Worm (Caenorhabditis elegans) whole organism, L4 larva: ENCODE measurements around the gene lido-18.
A peak's percentile ranks its signal among the peaks of the same experiment; 100 is the strongest.

Experiments
- T20F7.1 ChIP-seq: fragments of 200-800 bp; sonication (Bioruptor generic); optimal IDR thresholded peaks from 2 replicates; lab custom pipeline; 2018; ENCODE audit warnings: mild to moderate bottlenecking, missing genetic modification characterization, missing compliant biosample characterization
- Y105C5A.15 ChIP-seq: fragments of 200-800 bp; sonication (Bioruptor generic); IDR thresholded peaks from 2 replicates; pipeline ENCODE4 v1.3.6; 2022; ENCODE audit warnings: missing genetic modification characterization, missing compliant biosample characterization
- Y48G9A.11 ChIP-seq: fragments of 200-800 bp; sonication (Bioruptor generic); IDR thresholded peaks from 2 replicates; pipeline ENCODE4 v1.3.6; 2022; ENCODE audit warnings: missing genetic modification reagents, missing genetic modification characterization, missing compliant biosample characterization
- ZK337.2 ChIP-seq: fragments of 200-800 bp; sonication (Bioruptor generic); IDR thresholded peaks from 2 replicates; pipeline ENCODE4 v1.3.6; 2022; ENCODE audit warnings: missing genetic modification reagents, missing genetic modification characterization, missing compliant biosample characterization
- ZK546.5 ChIP-seq, 2 experiments: sonication (generic microtip); optimal IDR thresholded peaks; 2 replicates each; lab custom pipeline; 2017; ENCODE audit warnings: missing biosample characterization in 2 of 2, missing genetic modification characterization in 2 of 2
- aha-1 ChIP-seq: fragments of 150-350 bp; peaks from one replicate; lab custom pipeline; 2014; ENCODE audit warnings: missing biosample characterization, missing genetic modification characterization
- aly-2 ChIP-seq: sonication (generic microtip); optimal IDR thresholded peaks from 2 replicates; lab custom pipeline; 2018; ENCODE audit warnings: missing biosample characterization, missing genetic modification characterization
- ama-1 ChIP-seq: fragments of 150-350 bp; optimal IDR thresholded peaks from 2 replicates; lab custom pipeline; 2014; ENCODE audit warnings: inconsistent platforms, mixed read lengths
- attf-4 ChIP-seq: sonication (generic microtip); optimal IDR thresholded peaks from 3 replicates; lab custom pipeline; 2017; ENCODE audit warnings: missing biosample characterization, missing genetic modification characterization
- ceh-28 ChIP-seq: fragments of 150-350 bp; optimal IDR thresholded peaks from 2 replicates; lab custom pipeline; 2014; ENCODE audit warnings: missing biosample characterization, missing genetic modification reagents, missing genetic modification characterization
- ceh-44 ChIP-seq: fragments of 200-800 bp; sonication (Bioruptor generic); IDR thresholded peaks from 2 replicates; pipeline ENCODE4 v1.3.6; 2022; ENCODE audit warnings: missing genetic modification reagents, missing genetic modification characterization, missing compliant biosample characterization
- cey-2 ChIP-seq: sonication (generic microtip); optimal IDR thresholded peaks from 3 replicates; lab custom pipeline; 2017; ENCODE audit warnings: missing genetic modification characterization, mild to moderate bottlenecking, missing compliant biosample characterization, antibody characterized with exemption, borderline replicate concordance; ENCODE audit not compliant: insufficient read depth
- daf-12 ChIP-seq: fragments of 150-350 bp; optimal IDR thresholded peaks from 2 replicates; lab custom pipeline; 2014; ENCODE audit warnings: missing biosample characterization, missing genetic modification reagents, missing genetic modification characterization
- daf-8 ChIP-seq: fragments of 200-800 bp; sonication (Bioruptor generic); IDR thresholded peaks from 2 replicates; pipeline ENCODE4 v1.3.6; 2022; ENCODE audit warnings: missing genetic modification characterization, missing compliant biosample characterization
- dmd-6 ChIP-seq: fragments of 200-800 bp; sonication (Bioruptor generic); IDR thresholded peaks from 2 replicates; pipeline ENCODE4 v1.3.6; 2022; ENCODE audit warnings: missing genetic modification reagents, missing genetic modification characterization, missing compliant biosample characterization
- dpl-1 ChIP-seq: fragments of 150-350 bp; optimal IDR thresholded peaks from 2 replicates; lab custom pipeline; 2014; ENCODE audit warnings: missing biosample characterization, missing genetic modification reagents, missing genetic modification characterization
- duxl-1 ChIP-seq: sonication (generic microtip); optimal IDR thresholded peaks from 2 replicates; lab custom pipeline; 2016; ENCODE audit warnings: mild to moderate bottlenecking, missing genetic modification characterization, moderate library complexity, missing compliant biosample characterization; ENCODE audit not compliant: poor library complexity
- egl-27 ChIP-seq: sonication (generic microtip); optimal IDR thresholded peaks from 3 replicates; lab custom pipeline; 2017; ENCODE audit warnings: missing biosample characterization, missing genetic modification reagents, missing genetic modification characterization
- egl-43 ChIP-seq: fragments of 200-800 bp; sonication (Bioruptor generic); IDR thresholded peaks from 2 replicates; pipeline ENCODE4 v1.3.6; 2022; ENCODE audit warnings: missing genetic modification reagents, missing genetic modification characterization, missing compliant biosample characterization
- fos-1 ChIP-seq: fragments of 150-350 bp; optimal IDR thresholded peaks from 2 replicates; lab custom pipeline; 2014; ENCODE audit warnings: missing biosample characterization, missing genetic modification characterization
- hif-1 ChIP-seq, 2 experiments: sonication (generic microtip); optimal IDR thresholded peaks; 2 replicates each; lab custom pipeline; 2016 to 2017; ENCODE audit warnings: missing compliant biosample characterization in 2 of 2, missing genetic modification characterization in 2 of 2, missing genetic modification reagents in 2 of 2, missing genotype in 2 of 2, mild to moderate bottlenecking in 1 of 2
- hmg-1.1 ChIP-seq: fragments of 200-800 bp; sonication (Bioruptor generic); IDR thresholded peaks from 2 replicates; pipeline ENCODE4 v1.3.6; 2022; ENCODE audit warnings: missing genetic modification reagents, missing genetic modification characterization, missing compliant biosample characterization
- jun-1 ChIP-seq: fragments of 150-350 bp; optimal IDR thresholded peaks from 2 replicates; lab custom pipeline; 2014; ENCODE audit warnings: missing biosample characterization, missing genetic modification reagents, missing genetic modification characterization
- lim-7 ChIP-seq: fragments of 200-800 bp; sonication (Bioruptor generic); IDR thresholded peaks from 2 replicates; pipeline ENCODE4 v1.3.6; 2022; ENCODE audit warnings: missing genetic modification characterization, missing compliant biosample characterization
- lin-15B ChIP-seq: fragments of 150-350 bp; sonication (generic microtip); optimal IDR thresholded peaks from 3 replicates; lab custom pipeline; 2014; ENCODE audit warnings: missing biosample characterization, missing genetic modification characterization
- lin-29 ChIP-seq: fragments of 200-800 bp; sonication (Bioruptor generic); IDR thresholded peaks from 2 replicates; pipeline ENCODE4 v1.3.6; 2022; ENCODE audit warnings: missing genetic modification reagents, missing genetic modification characterization, missing compliant biosample characterization
- lin-38 ChIP-seq: fragments of 200-800 bp; sonication (Bioruptor generic); IDR thresholded peaks from 2 replicates; pipeline ENCODE4 v1.3.6; 2022; ENCODE audit warnings: missing genetic modification reagents, missing genetic modification characterization, missing compliant biosample characterization
- madf-9 ChIP-seq: fragments of 200-800 bp; sonication (Bioruptor generic); conservative IDR thresholded peaks from 2 replicates; pipeline ENCODE4 v1.3.6; 2022; ENCODE audit warnings: missing genetic modification reagents, missing genetic modification characterization, missing compliant biosample characterization
- mdl-1 ChIP-seq, 2 experiments: fragments of 150-350 bp in 1 of 2; sonication (generic microtip) in 1 of 2; optimal IDR thresholded peaks; 2 replicates each; lab custom pipeline; 2014 to 2017; ENCODE audit warnings: missing biosample characterization in 2 of 2, missing genetic modification characterization in 2 of 2
- mdt-29 ChIP-seq: fragments of 200-800 bp; sonication (Bioruptor generic); IDR thresholded peaks from 2 replicates; pipeline ENCODE4 v1.3.6; 2022; ENCODE audit warnings: missing genetic modification reagents, missing genetic modification characterization, missing compliant biosample characterization
- mep-1 ChIP-seq: fragments of 150-350 bp; sonication (generic microtip); optimal IDR thresholded peaks from 3 replicates; lab custom pipeline; 2014; ENCODE audit warnings: missing biosample characterization, missing genetic modification characterization
- mes-2 ChIP-seq: sonication (generic microtip); optimal IDR thresholded peaks from 2 replicates; lab custom pipeline; 2016; ENCODE audit warnings: missing genotype, mild to moderate bottlenecking, missing genetic modification characterization, missing compliant biosample characterization; ENCODE audit not compliant: poor library complexity, severe bottlenecking
- nhr-41 ChIP-seq: fragments of 200-800 bp; sonication (Bioruptor generic); IDR thresholded peaks from 2 replicates; pipeline ENCODE4 v1.3.6; 2022; ENCODE audit warnings: missing genetic modification reagents, missing genetic modification characterization, missing compliant biosample characterization
- nhr-48 ChIP-seq: sonication (generic microtip); optimal IDR thresholded peaks from 2 replicates; lab custom pipeline; 2016; ENCODE audit warnings: mild to moderate bottlenecking, missing genetic modification characterization, missing compliant biosample characterization
- pha-4 ChIP-seq, 2 experiments: fragments of 150-350 bp in 1 of 2; fragments of 200-800 bp in 1 of 2; sonication (Bioruptor generic) in 1 of 2; IDR thresholded peaks in 1 of 2; optimal IDR thresholded peaks in 1 of 2; 2 replicates each; pipeline versions ENCODE4 v1.3.6 to Lab custom; 2014 to 2022; ENCODE audit warnings: missing genetic modification characterization in 2 of 2, missing genetic modification reagents in 2 of 2, missing biosample characterization in 1 of 2, missing compliant biosample characterization in 1 of 2
- pqm-1 ChIP-seq: sonication (generic microtip); optimal IDR thresholded peaks from 2 replicates; lab custom pipeline; 2017; ENCODE audit warnings: missing biosample characterization, missing genetic modification characterization
- saeg-2 ChIP-seq: fragments of 200-800 bp; sonication (Bioruptor generic); IDR thresholded peaks from 2 replicates; pipeline ENCODE4 v1.3.6; 2022; ENCODE audit warnings: missing genetic modification reagents, missing genetic modification characterization, missing compliant biosample characterization
- set-16 ChIP-seq: fragments of 200-800 bp; sonication (Bioruptor generic); IDR thresholded peaks from 2 replicates; pipeline ENCODE4 v1.3.6; 2022; ENCODE audit warnings: missing genetic modification reagents, missing genetic modification characterization, missing compliant biosample characterization
- skn-1 ChIP-seq: fragments of 150-350 bp; optimal IDR thresholded peaks from 2 replicates; lab custom pipeline; 2014; ENCODE audit warnings: missing biosample characterization, missing genetic modification characterization
- snpc-1.2 ChIP-seq: fragments of 200-800 bp; sonication (Bioruptor generic); IDR thresholded peaks from 2 replicates; pipeline ENCODE4 v1.3.6; 2022; ENCODE audit warnings: missing genetic modification reagents, missing genetic modification characterization, missing compliant biosample characterization
- unc-130 ChIP-seq: sonication (generic microtip); optimal IDR thresholded peaks from 2 replicates; lab custom pipeline; 2016; ENCODE audit warnings: missing genetic modification reagents, missing genetic modification characterization, missing compliant biosample characterization
- vab-7 ChIP-seq: fragments of 200-800 bp; sonication (Bioruptor generic); IDR thresholded peaks from 2 replicates; pipeline ENCODE4 v1.3.6; 2022; ENCODE audit warnings: missing genetic modification reagents, missing genetic modification characterization, missing compliant biosample characterization
- zag-1 ChIP-seq: fragments of 150-350 bp; optimal IDR thresholded peaks from 2 replicates; lab custom pipeline; 2014; ENCODE audit warnings: missing biosample characterization, missing genetic modification characterization

lido-18 gene

ce11 chrIII:7694274-7694673, 32.2 kb downstream of the lido-18 start, which contains the start of gene C18H2.5:
TSS of gene C18H2.5 (minus strand) at chrIII:7694374.
- TF ChIP-seq unc-130 (GFP tag; lab: Kevin White, UChicago) (no peak), attf-4 (tag; lab: Kevin White, UChicago) (no peak), T20F7.1 (GFP tag; lab: Kevin White, UChicago) (no peak)

- TF ChIP-seq aha-1 (tag; lab: Kevin White, UChicago) (peak; percentile 47), madf-9 (GFP tag; lab: Robert Waterston, UW) (no peak)
- TF ChIP-seq, all 104 proteins: peak for 1
Observed at ce11 chrIII:7703474-7703873, 41.4 kb downstream of the lido-18 start.

DNA sequence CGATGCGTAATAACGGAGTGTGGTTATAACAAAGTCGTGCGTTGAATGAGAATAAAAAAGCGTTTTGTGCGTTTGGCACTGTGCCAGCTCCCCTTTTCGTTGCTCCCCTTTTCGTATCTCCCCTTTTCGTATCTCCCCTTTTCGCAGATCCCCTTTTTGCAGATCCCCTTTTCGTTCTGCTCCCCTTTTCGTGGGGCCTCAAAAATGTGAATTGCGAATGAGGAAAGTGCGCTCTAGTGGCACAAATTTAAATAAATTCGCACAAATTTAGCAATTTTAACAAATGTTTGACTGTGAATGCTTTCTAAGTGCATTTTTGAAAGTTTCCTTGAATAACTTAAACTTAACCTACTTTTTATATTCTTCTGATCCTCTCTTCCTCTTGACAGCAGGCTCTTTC, 46.7 kb downstream of the lido-18 start:
- TF ChIP-seq lin-38 (peak; percentile 45), mes-2 (tag; lab: Kevin White, UChicago) (peak; percentile 47), vab-7 (GFP tag; lab: Robert Waterston, UW) (0 out of 2 replicates have a peak, but pooled peaks have one; percentile 19), hmg-1.1 (GFP tag; lab: Robert Waterston, UW) (0 out of 2 replicates have a peak, but pooled peaks have one; percentile 25), Y48G9A.11 (GFP tag; lab: Robert Waterston, UW) (peak; percentile 35; the same call in 1 of the 2 replicates), egl-43 (GFP tag; lab: Robert Waterston, UW) (0 out of 2 replicates have a peak, but pooled peaks have one; percentile 19)

DNA sequence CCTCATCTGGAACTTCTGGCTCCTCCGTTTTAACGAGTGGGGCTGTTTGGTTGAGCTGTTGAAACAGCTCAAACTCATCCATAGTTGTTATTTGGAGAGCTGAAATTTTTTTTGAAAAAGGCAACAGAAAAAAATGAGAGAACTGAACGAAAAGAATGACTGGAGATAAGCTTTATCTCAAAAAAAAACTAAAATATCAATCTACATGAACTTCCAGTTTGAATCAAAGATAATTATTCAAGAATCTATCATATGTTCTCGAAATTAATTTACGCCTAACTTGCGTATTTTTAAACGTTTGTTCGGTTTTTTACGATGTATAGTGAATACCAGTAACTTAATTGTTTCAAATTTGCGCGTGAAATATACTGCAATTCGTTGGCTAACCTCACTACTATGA, 47.3 kb downstream of the lido-18 start, which contains the start of gene lin-13:
lin-13 (minus strand) TSS at position 101 of the 400 bp plus-strand sequence.
- no peak for TF ChIP-seq nhr-41 (GFP tag; lab: Robert Waterston, UW)
- TF ChIP-seq saeg-2 (GFP tag; lab: Robert Waterston, UW) = no peak
- no peak for TF ChIP-seq egl-27 (tag; lab: Kevin White, UChicago)
- no peak for TF ChIP-seq zag-1 (tag; lab: Kevin White, UChicago)
- no peak for TF ChIP-seq duxl-1 (tag; lab: Kevin White, UChicago)
- TF ChIP-seq fos-1 (tag; lab: Kevin White, UChicago) = no peak
- no peak for TF ChIP-seq ama-1
- TF ChIP-seq ceh-44 (GFP tag; lab: Robert Waterston, UW) = no peak
- no peak for TF ChIP-seq skn-1
- no peak for TF ChIP-seq aly-2 (tag; lab: Kevin White, UChicago)
- TF ChIP-seq ceh-28 = no peak
- no peak for TF ChIP-seq mdl-1 (tag; optimal IDR thresholded peaks at IDR 0.05; lab: Kevin White, UChicago)
- TF ChIP-seq aha-1 (tag; lab: Kevin White, UChicago) = no peak
- no peak for TF ChIP-seq lin-29
- TF ChIP-seq daf-8 = no peak
- TF ChIP-seq nhr-48 (tag; lab: Kevin White, UChicago) = no peak
- TF ChIP-seq mdt-29 (GFP tag; lab: Robert Waterston, UW) = no peak
- no peak for TF ChIP-seq hif-1 (tag; optimal IDR thresholded peaks at IDR 0.05; lab: Kevin White, UChicago)
- TF ChIP-seq, all 104 proteins: peak for 0

- TF ChIP-seq nhr-41 (GFP tag; lab: Robert Waterston, UW) (no peak), pha-4 (GFP tag; IDR thresholded peaks at IDR 0.05; lab: Robert Waterston, UW) (no peak), pha-4 (tag; optimal IDR thresholded peaks at IDR 0.05; lab: Kevin White, UChicago) (peak; percentile 28), unc-130 (GFP tag; lab: Kevin White, UChicago) (no peak), pqm-1 (tag; lab: Kevin White, UChicago) (no peak), ZK546.5 (tag; optimal IDR thresholded peaks at IDR 0.05; lab: Kevin White, UChicago) (no peak), cey-2 (tag; lab: Kevin White, UChicago) (no peak), dpl-1 (GFP tag; lab: Kevin White, UChicago) (peak; percentile 61), Y105C5A.15 (GFP tag; lab: Robert Waterston, UW) (no peak), daf-12 (tag; lab: Kevin White, UChicago) (no peak), mep-1 (tag; lab: Kevin White, UChicago) (peak; percentile 88), hmg-1.1 (GFP tag; lab: Robert Waterston, UW) (peak; percentile 80), lin-15B (tag; lab: Kevin White, UChicago) (no peak), lim-7 (no peak), snpc-1.2 (no peak), ZK337.2 (GFP tag; lab: Robert Waterston, UW) (no peak), ceh-44 (GFP tag; lab: Robert Waterston, UW) (no peak), dmd-6 (GFP tag; lab: Robert Waterston, UW) (peak; percentile 37), jun-1 (no peak), set-16 (GFP tag; lab: Robert Waterston, UW) (no peak; the same call in 1 of the 2 replicates)
Observed at ce11 chrIII:7710066-7710465, 48.0 kb downstream of the lido-18 start.
